Fruit fly (Drosophila melanogaster): Measurements from ENCODE around the gene Cpr62Ba.

dm6 chr3L:1865121-1865727 lies 33.6 kb upstream of the Cpr62Ba start, which contains the start of the genes HBS1 and CG12025:
- no peak for TF ChIP-seq rn (GFP tag; IDR thresholded peaks at IDR 0.05)
- no peak for TF ChIP-seq D1 (tag; optimal IDR thresholded peaks at IDR 0.05)
- no peak for TF ChIP-seq Pif1B (GFP tag; optimal IDR thresholded peaks at IDR 0.05)
- TF ChIP-seq fd96Ca (GFP tag; IDR thresholded peaks at IDR 0.05), result peak; percentile 68; the same call in 2 of the 3 replicates
- TF ChIP-seq CG34367 (tag; optimal IDR thresholded peaks at IDR 0.05), result peak; percentile 14
- TF ChIP-seq gl (tag; optimal IDR thresholded peaks at IDR 0.05), result no peak
- TF ChIP-seq EcR (GFP tag; optimal IDR thresholded peaks at IDR 0.05), result no peak
- no peak for TF ChIP-seq CG14655 (GFP tag; optimal IDR thresholded peaks at IDR 0.05)
- TF ChIP-seq CG15710 (tag; optimal IDR thresholded peaks at IDR 0.05), result peak; percentile 54
- peak; percentile 44 for TF ChIP-seq CG17806 (tag; optimal IDR thresholded peaks at IDR 0.05)
- TF ChIP-seq CG8301 (tag; optimal IDR thresholded peaks at IDR 0.05), result peak; percentile 42
